Worm (Caenorhabditis elegans) whole organism, L4/young adult: ENCODE measurements around the gene F59B2.9.

Experiments used
- W03F9.2 ChIP-seq: fragments of 150-350 bp; optimal IDR thresholded peaks from 2 replicates; lab custom pipeline; 2014; ENCODE audit warnings: missing biosample characterization, missing genetic modification characterization
- dao-5 ChIP-seq: sonication (generic microtip); optimal IDR thresholded peaks from 2 replicates; lab custom pipeline; 2016; ENCODE audit warnings: missing genotype, missing genetic modification characterization, moderate library complexity, missing compliant biosample characterization
- him-1 ChIP-seq: sonication (generic microtip); optimal IDR thresholded peaks from 2 replicates; lab custom pipeline; 2016; ENCODE audit warnings: missing genotype, missing genetic modification reagents, missing genetic modification characterization, missing compliant biosample characterization

- no peak for TF ChIP-seq W03F9.2 (tag; lab: Kevin White, UChicago)
- TF ChIP-seq him-1, result no peak
- TF ChIP-seq dao-5 (tag; lab: Kevin White, UChicago), result no peak
Observed at ce11 chrIII:9022535-9022934, 10.3 kb upstream of the F59B2.9 start, which contains the start of gene F59B2.14.
